Worm (Caenorhabditis elegans) whole organism, L3 larva: ENCODE results near the gene C18B2.2.

Experiments
- ceh-28 ChIP-seq: fragments of 150-350 bp; optimal IDR thresholded peaks from 2 replicates; lab custom pipeline; 2014; ENCODE audit warnings: missing biosample characterization, missing genetic modification reagents, missing genetic modification characterization
- ztf-4 ChIP-seq: fragments of 150-350 bp; optimal IDR thresholded peaks from 2 replicates; lab custom pipeline; 2014; ENCODE audit warnings: missing biosample characterization, missing genetic modification characterization

DNA sequence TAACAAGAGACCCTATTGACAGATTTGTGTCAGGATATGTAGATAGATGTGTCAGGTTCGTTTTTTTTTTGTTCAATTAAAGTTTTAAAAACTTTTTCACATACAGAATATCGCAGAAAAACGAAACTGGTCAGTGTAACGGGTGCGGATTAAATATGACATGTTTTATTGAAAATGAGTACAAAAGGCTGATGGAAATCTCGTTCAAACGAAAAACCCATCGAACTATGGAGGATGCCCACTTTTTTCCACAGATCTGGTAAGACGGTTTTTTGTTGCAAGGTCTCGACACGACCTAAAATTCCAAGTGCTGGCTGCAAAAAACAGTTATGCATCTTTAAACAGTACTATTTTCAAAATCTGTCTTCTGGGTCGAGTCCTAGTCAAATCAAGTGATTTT, 6.8 kb downstream of the C18B2.2 start:
- TF ChIP-seq ztf-4 (tag; lab: Kevin White, UChicago) (no peak), ceh-28 (tag; lab: Kevin White, UChicago) (no peak)
